Worm (Caenorhabditis elegans): Measurements from ENCODE around the gene nlp-63.

The nlp-63 gene

DNA sequence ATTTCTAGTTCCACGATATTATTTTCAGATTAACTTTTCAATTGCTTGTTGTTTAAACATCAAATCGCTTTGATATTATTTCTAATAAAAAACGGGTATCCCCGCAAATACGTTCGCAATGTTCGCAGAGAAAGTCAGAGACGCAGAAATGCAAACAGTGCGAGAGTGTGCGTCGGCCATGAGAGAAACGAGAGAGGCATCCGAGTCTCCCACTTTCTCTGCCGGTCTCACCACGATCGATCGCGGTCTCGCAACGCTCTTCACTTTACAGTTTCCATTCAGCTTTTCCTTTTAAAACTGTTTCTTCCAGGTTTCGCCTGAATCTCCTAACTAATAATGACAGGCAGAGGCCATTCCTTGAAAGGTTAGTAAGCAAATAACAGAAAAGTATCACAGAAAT lies 19.1 kb downstream of the nlp-63 start, which contains the start of gene F33H1.4 (continued):
- no peak for TF ChIP-seq ceh-91 (GFP tag; IDR thresholded peaks at IDR 0.05)
- no peak for TF ChIP-seq nhr-120 (GFP tag; IDR thresholded peaks at IDR 0.05)
- no peak for TF ChIP-seq snpc-1.3 (tag; optimal IDR thresholded peaks at IDR 0.05; ENCODE audit: insufficient read depth)
- TF ChIP-seq D2030.7 (GFP tag; IDR thresholded peaks at IDR 0.05): peak; percentile 57
- no peak for TF ChIP-seq F23B12.7 (tag; optimal IDR thresholded peaks at IDR 0.05; ENCODE audit: insufficient read depth)
- no peak for TF ChIP-seq athp-1 (tag; optimal IDR thresholded peaks at IDR 0.05)
- peak; percentile 33 for TF ChIP-seq lsl-1 (GFP tag; optimal IDR thresholded peaks at IDR 0.05)
- no peak for TF ChIP-seq chd-7 (tag; optimal IDR thresholded peaks at IDR 0.05)
- TF ChIP-seq ceh-100 (GFP tag; IDR thresholded peaks at IDR 0.05): peak; percentile 12; the same call in 1 of the 2 replicates
- TF ChIP-seq F10E7.11 (tag; optimal IDR thresholded peaks at IDR 0.05): no peak
- TF ChIP-seq cebp-1 (GFP tag; IDR thresholded peaks at IDR 0.05): no peak
- peak; percentile 79 for TF ChIP-seq cebp-1 (tag; optimal IDR thresholded peaks at IDR 0.05)
- TF ChIP-seq ztf-22 (GFP tag; optimal IDR thresholded peaks at IDR 0.05): no peak
- TF ChIP-seq ekl-4 (GFP tag; IDR thresholded peaks at IDR 0.05): peak; percentile 62; the same call in 1 of the 2 replicates
- TF ChIP-seq F37B4.10 (GFP tag; IDR thresholded peaks at IDR 0.05): no peak
- no peak for TF ChIP-seq ceh-79 (tag; optimal IDR thresholded peaks at IDR 0.05)
- TF ChIP-seq ceh-58 (GFP tag; IDR thresholded peaks at IDR 0.05): no peak
- TF ChIP-seq cebp-2 (GFP tag; IDR thresholded peaks at IDR 0.05): no peak
- no peak for TF ChIP-seq egl-18 (GFP tag; IDR thresholded peaks at IDR 0.05)
- TF ChIP-seq K11D2.4 (GFP tag; IDR thresholded peaks at IDR 0.05): no peak
- no peak for TF ChIP-seq ztf-28 (GFP tag; IDR thresholded peaks at IDR 0.05)
- no peak for TF ChIP-seq unc-62 (GFP tag; optimal IDR thresholded peaks at IDR 0.05)
- no peak for TF ChIP-seq B0035.1 (tag; optimal IDR thresholded peaks at IDR 0.05)
- TF ChIP-seq F49E8.2 (tag; optimal IDR thresholded peaks at IDR 0.05; ENCODE audit: insufficient read depth): peak; percentile 60
- no peak for TF ChIP-seq sea-2 (GFP tag; IDR thresholded peaks at IDR 0.05)
- TF ChIP-seq egl-44 (GFP tag; IDR thresholded peaks at IDR 0.05): no peak
- TF ChIP-seq bed-2 (GFP tag; IDR thresholded peaks at IDR 0.05): no peak
- no peak for TF ChIP-seq hlh-12 (tag; optimal IDR thresholded peaks at IDR 0.05)
- peak; percentile 59 for TF ChIP-seq mcd-1 (GFP tag; IDR thresholded peaks at IDR 0.05)
- no peak for TF ChIP-seq nfya-1 (tag; optimal IDR thresholded peaks at IDR 0.05; ENCODE audit: borderline replicate concordance, insufficient read depth)
- TF ChIP-seq B0019.2 (GFP tag; conservative IDR thresholded peaks at IDR 0.05): no peak
- no peak for TF ChIP-seq mes-4 (tag; optimal IDR thresholded peaks at IDR 0.05)
- TF ChIP-seq C06A6.2 (GFP tag; conservative IDR thresholded peaks at IDR 0.05): no peak
- no peak for TF ChIP-seq nhr-80 (tag; optimal IDR thresholded peaks at IDR 0.05)
- TF ChIP-seq nhr-27 (tag; optimal IDR thresholded peaks at IDR 0.05): no peak
- TF ChIP-seq Y53F4B.3 (GFP tag; IDR thresholded peaks at IDR 0.05): no peak
- 0 out of 2 replicates have a peak, but pooled peaks have one; percentile 10 for TF ChIP-seq egrh-3 (GFP tag; IDR thresholded peaks at IDR 0.05)
- no peak for TF ChIP-seq lin-40 (tag; optimal IDR thresholded peaks at IDR 0.05)
- TF ChIP-seq rcor-1 (GFP tag; IDR thresholded peaks at IDR 0.05): peak; percentile 44; the same call in 1 of the 2 replicates
- no peak for TF ChIP-seq ztf-6 (GFP tag; IDR thresholded peaks at IDR 0.05)
- peak; percentile 63 for TF ChIP-seq ceh-27 (GFP tag; optimal IDR thresholded peaks at IDR 0.05)
- TF ChIP-seq ama-1 (optimal IDR thresholded peaks at IDR 0.05): no peak
- no peak for TF ChIP-seq ama-1 (GFP tag; optimal IDR thresholded peaks at IDR 0.05)
- no peak for TF ChIP-seq Y56A3A.18 (GFP tag; IDR thresholded peaks at IDR 0.05)
- no peak for TF ChIP-seq nhr-90 (tag; optimal IDR thresholded peaks at IDR 0.05)
- TF ChIP-seq ztf-3 (GFP tag; optimal IDR thresholded peaks at IDR 0.05): no peak
- no peak for TF ChIP-seq let-607 (tag; optimal IDR thresholded peaks at IDR 0.05)
- TF ChIP-seq snpc-4 (GFP tag; optimal IDR thresholded peaks at IDR 0.05): no peak
- TF ChIP-seq snpc-4 (tag; optimal IDR thresholded peaks at IDR 0.05): peak in 1 of 4 experiments; percentile 6
- TF ChIP-seq lin-35 (GFP tag; optimal IDR thresholded peaks at IDR 0.05): no peak

Measured in whole organism, young adult.